Worm (Caenorhabditis elegans): Measurements from ENCODE around the gene gst-18.

The gst-18 gene

ce11 chrII:13596505-13596977 is 34.1 kb downstream of the gst-18 start, which contains the start of the genes fbxc-23 and csc-1 (continued):
- TF ChIP-seq F26F4.8 (GFP tag; conservative IDR thresholded peaks at IDR 0.05) = no peak
- TF ChIP-seq ama-1 (optimal IDR thresholded peaks at IDR 0.05) = no peak
- TF ChIP-seq lin-15B (tag; optimal IDR thresholded peaks at IDR 0.05) = no peak
- TF ChIP-seq F44E2.7 (GFP tag; IDR thresholded peaks at IDR 0.05) = no peak
- TF ChIP-seq ZK337.2 (GFP tag; IDR thresholded peaks at IDR 0.05) = no peak
- TF ChIP-seq D1046.2 (GFP tag; IDR thresholded peaks at IDR 0.05) = no peak
- no peak for TF ChIP-seq mdt-29 (GFP tag; IDR thresholded peaks at IDR 0.05)
- no peak for TF ChIP-seq ceh-32 (tag; optimal IDR thresholded peaks at IDR 0.05; ENCODE audit: poor library complexity)
- no peak for TF ChIP-seq daf-12 (tag; optimal IDR thresholded peaks at IDR 0.05)
- no peak for TF ChIP-seq lim-7 (GFP tag; IDR thresholded peaks at IDR 0.05)
- no peak for TF ChIP-seq zfp-3 (GFP tag; conservative IDR thresholded peaks at IDR 0.05)
- TF ChIP-seq Y75B8A.6 (GFP tag; IDR thresholded peaks at IDR 0.05) = no peak
- TF ChIP-seq ceh-82 (tag; optimal IDR thresholded peaks at IDR 0.05) = no peak
- peak; percentile 56 to 98 for TF ChIP-seq lsy-2 (tag; optimal IDR thresholded peaks at IDR 0.05)
- no peak for TF ChIP-seq Y48G9A.11 (GFP tag; IDR thresholded peaks at IDR 0.05)
- no peak for TF ChIP-seq nhr-25 (tag; optimal IDR thresholded peaks at IDR 0.05; ENCODE audit: borderline replicate concordance, insufficient read depth)
- no peak for TF ChIP-seq snpc-4 (tag; optimal IDR thresholded peaks at IDR 0.05)

- TF ChIP-seq dmd-8 (GFP tag; IDR thresholded peaks at IDR 0.05) = no peak
- TF ChIP-seq aha-1 (tag) = peak; percentile 96
- no peak for TF ChIP-seq T20F7.1 (GFP tag; optimal IDR thresholded peaks at IDR 0.05)
Observed at ce11 chrII:13595279-13595678, 35.4 kb downstream of the gst-18 start.

- TF ChIP-seq dmd-9 (GFP tag; IDR thresholded peaks at IDR 0.05) (no peak), zfp-3 (GFP tag; conservative IDR thresholded peaks at IDR 0.05) (no peak), php-3 (GFP tag; IDR thresholded peaks at IDR 0.05) (no peak), snpc-4 (tag; optimal IDR thresholded peaks at IDR 0.05) (no peak), mxl-3 (GFP tag; optimal IDR thresholded peaks at IDR 0.05) (no peak), nhr-102 (tag; optimal IDR thresholded peaks at IDR 0.05) (no peak), tra-1 (GFP tag; IDR thresholded peaks at IDR 0.05) (no peak), egl-27 (tag; optimal IDR thresholded peaks at IDR 0.05) (no peak), tag-97 (GFP tag; IDR thresholded peaks at IDR 0.05) (no peak), nhr-6 (tag; optimal IDR thresholded peaks at IDR 0.05) (no peak), D1046.2 (GFP tag; IDR thresholded peaks at IDR 0.05) (no peak), gei-8 (GFP tag; optimal IDR thresholded peaks at IDR 0.05) (no peak), ama-1 (optimal IDR thresholded peaks at IDR 0.05) (no peak), hif-1 (tag; optimal IDR thresholded peaks at IDR 0.05) (no peak), ZK546.5 (tag; optimal IDR thresholded peaks at IDR 0.05) (no peak), lin-39 (tag; optimal IDR thresholded peaks at IDR 0.05) (no peak), nhr-11 (tag; optimal IDR thresholded peaks at IDR 0.05) (no peak), madf-5 (GFP tag; IDR thresholded peaks at IDR 0.05) (no peak)
Observed at ce11 chrII:13593659-13594221, 36.9 kb downstream of the gst-18 start, which contains the start of gene clec-146. Gene clec-146, minus strand, starts transcription at chrII:13593774.

ce11 chrII:13590461-13590860 is 40.2 kb downstream of the gst-18 start, which contains the start of gene clec-145:
Gene clec-145, minus strand, starts transcription at chrII:13590561.
- no peak for TF ChIP-seq dve-1 (tag; optimal IDR thresholded peaks at IDR 0.05; ENCODE audit: insufficient read depth)
- no peak for TF ChIP-seq spr-3 (GFP tag; optimal IDR thresholded peaks at IDR 0.05)
- no peak for TF ChIP-seq rbr-2 (tag; optimal IDR thresholded peaks at IDR 0.05)
- TF ChIP-seq Y5F2A.4 (GFP tag; optimal IDR thresholded peaks at IDR 0.05) = no peak
- no peak for TF ChIP-seq duxl-1 (tag; optimal IDR thresholded peaks at IDR 0.05; ENCODE audit: poor library complexity)
- no peak for TF ChIP-seq ZK546.5 (tag; optimal IDR thresholded peaks at IDR 0.05)
- TF ChIP-seq daf-16 (GFP tag; optimal IDR thresholded peaks at IDR 0.05) = no peak
- no peak for TF ChIP-seq daf-16 (tag; optimal IDR thresholded peaks at IDR 0.05)
- TF ChIP-seq ceh-20 (GFP tag; IDR thresholded peaks at IDR 0.05) = no peak
- TF ChIP-seq unc-130 (GFP tag; optimal IDR thresholded peaks at IDR 0.05) = no peak
- no peak for TF ChIP-seq nhr-42 (GFP tag; IDR thresholded peaks at IDR 0.05)
- no peak for TF ChIP-seq nhr-11 (tag; optimal IDR thresholded peaks at IDR 0.05)
- no peak for TF ChIP-seq madf-9 (GFP tag; conservative IDR thresholded peaks at IDR 0.05)
- TF ChIP-seq zag-1 (tag; optimal IDR thresholded peaks at IDR 0.05) = no peak
- no peak for TF ChIP-seq T20F7.1 (GFP tag; optimal IDR thresholded peaks at IDR 0.05)
- TF ChIP-seq snpc-4 (tag; optimal IDR thresholded peaks at IDR 0.05) = no peak
- TF ChIP-seq vab-7 (GFP tag; IDR thresholded peaks at IDR 0.05) = no peak
- TF ChIP-seq zfp-3 (GFP tag; conservative IDR thresholded peaks at IDR 0.05) = no peak
